Worm (Caenorhabditis elegans): ENCODE results near the gene T07A9.14.

DNA sequence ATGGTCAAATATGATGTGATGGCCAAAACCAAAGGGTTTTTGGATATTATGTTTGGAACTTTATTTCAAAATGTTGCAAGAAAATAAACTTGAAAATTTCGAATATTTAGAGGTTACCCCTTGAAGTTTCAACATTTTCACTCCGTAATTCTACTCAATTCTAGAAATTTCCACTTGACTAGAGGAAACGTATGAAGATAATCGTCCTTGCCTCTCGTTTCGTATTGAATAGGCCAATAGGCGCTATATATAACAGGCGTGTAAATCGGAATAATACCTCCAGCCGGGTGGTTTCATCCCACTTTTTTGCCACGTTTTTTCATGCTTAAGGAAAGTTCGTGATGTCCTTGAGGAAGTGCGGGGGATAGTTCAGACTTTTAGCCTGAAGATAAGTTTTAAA is 43.2 kb upstream of the T07A9.14 start:
- TF ChIP-seq skn-1 (tag; optimal IDR thresholded peaks at IDR 0.05) (no peak), pha-4 (GFP tag; IDR thresholded peaks at IDR 0.05) (no peak), pha-4 (tag; optimal IDR thresholded peaks at IDR 0.05) (no peak)
